Worm (Caenorhabditis elegans): ENCODE results near the gene npax-2.

ce11 chrX:2131650-2132049 is 18.3 kb downstream of the npax-2 start, which contains the start of gene F53B1.9:
- TF ChIP-seq unc-130 (tag; optimal IDR thresholded peaks at IDR 0.05) (no peak), nhr-12 (tag; optimal IDR thresholded peaks at IDR 0.05) (no peak), ztf-11 (tag; optimal IDR thresholded peaks at IDR 0.05) (no peak), elt-3 (tag; optimal IDR thresholded peaks at IDR 0.05) (no peak), skn-1 (tag; optimal IDR thresholded peaks at IDR 0.05) (no peak), fkh-10 (GFP tag; optimal IDR thresholded peaks at IDR 0.05) (no peak), pqm-1 (tag; optimal IDR thresholded peaks at IDR 0.05) (no peak), nhr-19 (GFP tag; conservative IDR thresholded peaks at IDR 0.05) (no peak), alr-1 (tag; optimal IDR thresholded peaks at IDR 0.05; ENCODE audit: borderline replicate concordance) (no peak), ztf-4 (tag; optimal IDR thresholded peaks at IDR 0.05) (no peak), pax-3 (tag; optimal IDR thresholded peaks at IDR 0.05) (no peak)

All from whole organism, L1 larva.